Fruit fly (Drosophila melanogaster) whole organism, pupa: ENCODE measurements around the gene CG12535.

Experiments
- CG14655 ChIP-seq: fragments of 200-800 bp; sonication (Bioruptor generic); optimal IDR thresholded peaks from 3 replicates; lab custom pipeline; 2017; ENCODE audit warnings: mild to moderate bottlenecking, missing biosample characterization, missing genetic modification reagents, missing genetic modification characterization
- CG15710 ChIP-seq: fragments of 200-800 bp; sonication (Bioruptor generic); optimal IDR thresholded peaks from 2 replicates; lab custom pipeline; 2018; ENCODE audit warnings: missing biosample characterization, mild to moderate bottlenecking, missing genetic modification characterization, moderate library complexity
- CG32121 ChIP-seq: fragments of 200-800 bp; sonication (Bioruptor generic); IDR thresholded peaks from 2 replicates; pipeline ENCODE4 v1.3.6; 2022; ENCODE audit warnings: missing biosample characterization, missing genetic modification characterization
- CG34367 ChIP-seq: fragments of 200-800 bp; sonication (Bioruptor generic); optimal IDR thresholded peaks from 2 replicates; lab custom pipeline; 2018; ENCODE audit warnings: missing biosample characterization, mild to moderate bottlenecking, missing genetic modification characterization
- CG8301 ChIP-seq: fragments of 200-800 bp; sonication (Bioruptor generic); optimal IDR thresholded peaks from 2 replicates; lab custom pipeline; 2018; ENCODE audit warnings: missing biosample characterization, mild to moderate bottlenecking, missing genetic modification characterization
- CG9948 ChIP-seq: fragments of 200-800 bp; sonication (Bioruptor generic); optimal IDR thresholded peaks from 2 replicates; lab custom pipeline; 2018; ENCODE audit warnings: missing biosample characterization, mild to moderate bottlenecking, missing genetic modification characterization, moderate library complexity
- D1 ChIP-seq: fragments of 200-800 bp; sonication (Bioruptor generic); optimal IDR thresholded peaks from 2 replicates; lab custom pipeline; 2018; ENCODE audit warnings: missing biosample characterization, mild to moderate bottlenecking, missing genetic modification characterization, moderate library complexity
- Ets98B ChIP-seq: fragments of 200-800 bp; sonication (Bioruptor generic); IDR thresholded peaks from 2 replicates; pipeline ENCODE4 v1.3.6; 2022; ENCODE audit warnings: missing biosample characterization, missing genetic modification characterization
- Snoo ChIP-seq: fragments of 200-800 bp; sonication (Bioruptor generic); optimal IDR thresholded peaks from 3 replicates; lab custom pipeline; 2017; ENCODE audit warnings: missing biosample characterization, mild to moderate bottlenecking, missing genetic modification characterization, inconsistent platforms
- fd96Ca ChIP-seq: fragments of 200-800 bp; sonication (Bioruptor generic); IDR thresholded peaks from 3 replicates; pipeline ENCODE4 v1.3.6; 2022; ENCODE audit warnings: missing biosample characterization, missing genetic modification characterization
- gl ChIP-seq: fragments of 200-800 bp; sonication (Bioruptor generic); optimal IDR thresholded peaks from 2 replicates; lab custom pipeline; 2018; ENCODE audit warnings: missing biosample characterization, mild to moderate bottlenecking, missing genetic modification characterization
- rn ChIP-seq: fragments of 200-800 bp; sonication (Bioruptor generic); IDR thresholded peaks from 2 replicates; pipeline ENCODE4 v1.3.6; 2022; ENCODE audit warnings: missing biosample characterization, missing genetic modification characterization

DNA sequence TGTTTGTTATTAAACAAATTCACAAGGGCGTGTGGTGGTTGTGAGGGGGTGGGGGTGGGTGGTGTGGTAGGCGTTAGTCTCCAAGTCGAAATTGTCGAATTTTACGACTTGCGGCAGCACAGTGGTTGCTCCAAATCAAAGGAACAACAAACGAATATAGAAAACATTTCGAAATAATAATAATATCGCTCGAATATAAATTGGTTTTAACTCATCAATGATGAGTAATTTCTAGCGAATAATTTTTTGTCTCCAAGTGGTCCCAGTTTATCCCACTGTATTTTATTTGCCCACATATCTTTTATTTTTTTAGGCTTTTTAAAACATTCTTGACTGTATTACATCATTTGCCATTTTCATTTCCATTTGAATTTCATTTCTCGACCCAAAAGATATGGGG, 67.8 kb downstream of the CG12535 start:
- TF ChIP-seq gl (tag; lab: Kevin White, UChicago), result no peak
- peak; percentile 24 for TF ChIP-seq CG8301 (tag; lab: Kevin White, UChicago)
- peak; percentile 52 for TF ChIP-seq CG32121 (GFP tag; lab: Robert Waterston, UW)
- TF ChIP-seq CG15710 (tag; lab: Kevin White, UChicago), result peak; percentile 4
- peak; percentile 68 for TF ChIP-seq Ets98B (GFP tag; lab: Robert Waterston, UW)
- peak; percentile 51; the same call in 1 of the 2 replicates for TF ChIP-seq rn (GFP tag; lab: Robert Waterston, UW)
- TF ChIP-seq CG9948 (tag; lab: Kevin White, UChicago), result peak; percentile 23
- TF ChIP-seq CG14655, result peak; percentile 31
- no peak for TF ChIP-seq D1 (tag; lab: Kevin White, UChicago)
- no peak for TF ChIP-seq fd96Ca (GFP tag; lab: Robert Waterston, UW)
- peak; percentile 43 for TF ChIP-seq Snoo
- peak; percentile 28 for TF ChIP-seq CG34367
